In genomic region chr2L:9753357-9753756, dm6 we compare ENCODE assay signal across 2 fruit fly cellular contexts.
TF ChIP-seq lines count a peak whose summit lies in the region.

No protein-coding gene starts in this region.

- no peak for TF ChIP-seq CTCF in whole organism, embryonic (GFP tag; optimal IDR thresholded peaks at IDR 0.05; lab: Kevin White, UChicago)

TF ChIP-seq in whole organism, embryonic, 481 proteins besides CTCF, POLR2A, EP300 and RAD21:
- TF ChIP-seq cg (GFP tag; optimal IDR thresholded peaks at IDR 0.05; lab: Kevin White, UChicago) (peak; percentile 9), Ets65A (GFP tag; lab: Kevin White, UChicago) (peak; percentile 51), inv (GFP tag; IDR thresholded peaks at IDR 0.05; lab: Robert Waterston, UW; ENCODE audit: partially characterized antibody) (no peak), crol (GFP tag; IDR thresholded peaks at IDR 0.05; lab: Robert Waterston, UW) (peak; percentile 67), gcm (GFP tag; optimal IDR thresholded peaks at IDR 0.05; lab: Kevin White, UChicago) (no peak), abd-A (tag; optimal IDR thresholded peaks at IDR 0.05; lab: Kevin White, UChicago) (peak; percentile 34), onecut (GFP tag; IDR thresholded peaks at IDR 0.05; lab: Robert Waterston, UW) (peak; percentile 13; the same call in 1 of the 2 replicates)

TF ChIP-seq in whole organism, wandering third instar larva, 38 proteins besides CTCF, POLR2A, EP300 and RAD21:
- TF ChIP-seq sv (GFP tag; optimal IDR thresholded peaks at IDR 0.05; lab: Kevin White, UChicago): no peak
- no peak for TF ChIP-seq h (GFP tag; optimal IDR thresholded peaks at IDR 0.05; lab: Kevin White, UChicago)
- no peak for TF ChIP-seq rgr (GFP tag; optimal IDR thresholded peaks at IDR 0.05; lab: Kevin White, UChicago)
- TF ChIP-seq dl (GFP tag; optimal IDR thresholded peaks at IDR 0.05; lab: Kevin White, UChicago; ENCODE audit: insufficient read depth in 1 of 2, partially characterized antibody in 2 of 2): no peak
- TF ChIP-seq Dfd (GFP tag; optimal IDR thresholded peaks at IDR 0.05; lab: Kevin White, UChicago): peak; percentile 56

Comparison
In these comparisons a context has a peak if more than half of its experiments do, and no peak if none do; other contexts are left out.
1. Of the 10 proteins assayed by ChIP-seq in both whole organism, embryonic and whole organism, wandering third instar larva: peak only in whole organism, embryonic: none; only in whole organism, wandering third instar larva: Dfd; in both: none; in neither: 9.